Worm (Caenorhabditis elegans): ENCODE data around the gene F07H5.13.

The F07H5.13 gene

ce11 chrII:8784235-8784928 lies 6.0 kb upstream of the F07H5.13 start:
- no peak for TF ChIP-seq B0035.1 (tag; optimal IDR thresholded peaks at IDR 0.05)
- TF ChIP-seq F57C9.4 (tag; optimal IDR thresholded peaks at IDR 0.05), result no peak
- no peak for TF ChIP-seq mes-4 (tag; optimal IDR thresholded peaks at IDR 0.05)
- peak; percentile 24 for TF ChIP-seq ceh-27 (GFP tag; optimal IDR thresholded peaks at IDR 0.05)
- TF ChIP-seq zfh-2 (GFP tag; conservative IDR thresholded peaks at IDR 0.05), result peak; percentile 92
- peak; percentile 12 for TF ChIP-seq atf-7 (tag; optimal IDR thresholded peaks at IDR 0.05)
- TF ChIP-seq rec-8 (tag; optimal IDR thresholded peaks at IDR 0.05), result no peak
- no peak for TF ChIP-seq F23B12.7 (tag; optimal IDR thresholded peaks at IDR 0.05; ENCODE audit: insufficient read depth)
- no peak for TF ChIP-seq lsl-1 (GFP tag; optimal IDR thresholded peaks at IDR 0.05)
- no peak for TF ChIP-seq attf-6 (GFP tag; IDR thresholded peaks at IDR 0.05)
- TF ChIP-seq dpff-1 (tag; optimal IDR thresholded peaks at IDR 0.05), result no peak
- TF ChIP-seq egl-18 (GFP tag; IDR thresholded peaks at IDR 0.05), result no peak
- TF ChIP-seq ztf-6 (GFP tag; IDR thresholded peaks at IDR 0.05), result no peak
- TF ChIP-seq B0261.1 (tag; optimal IDR thresholded peaks at IDR 0.05), result no peak
- TF ChIP-seq madf-6 (GFP tag; IDR thresholded peaks at IDR 0.05), result no peak
- TF ChIP-seq hlh-26 (GFP tag; conservative IDR thresholded peaks at IDR 0.05), result no peak
- no peak for TF ChIP-seq unc-62 (GFP tag; optimal IDR thresholded peaks at IDR 0.05)
- no peak for TF ChIP-seq bed-2 (GFP tag; IDR thresholded peaks at IDR 0.05)
- TF ChIP-seq madf-10 (tag; optimal IDR thresholded peaks at IDR 0.05), result peak; percentile 88
- no peak for TF ChIP-seq dpl-1 (GFP tag; optimal IDR thresholded peaks at IDR 0.05)
- TF ChIP-seq F52B5.7 (tag; optimal IDR thresholded peaks at IDR 0.05), result no peak
- TF ChIP-seq nhr-27 (tag; optimal IDR thresholded peaks at IDR 0.05), result no peak
- no peak for TF ChIP-seq lin-54 (GFP tag; optimal IDR thresholded peaks at IDR 0.05)
- TF ChIP-seq fkh-3 (tag; optimal IDR thresholded peaks at IDR 0.05), result no peak
- no peak for TF ChIP-seq F49E8.2 (tag; optimal IDR thresholded peaks at IDR 0.05; ENCODE audit: insufficient read depth)
- TF ChIP-seq ets-4 (GFP tag; optimal IDR thresholded peaks at IDR 0.05), result no peak
- TF ChIP-seq repo-1 (tag; optimal IDR thresholded peaks at IDR 0.05), result no peak
- TF ChIP-seq egrh-3 (GFP tag; IDR thresholded peaks at IDR 0.05), result no peak
- no peak for TF ChIP-seq lsy-27 (tag; optimal IDR thresholded peaks at IDR 0.05; ENCODE audit: borderline replicate concordance, insufficient read depth)
- TF ChIP-seq ceh-40 (GFP tag; IDR thresholded peaks at IDR 0.05), result no peak
- peak; percentile 11 for TF ChIP-seq K12H6.12 (tag; optimal IDR thresholded peaks at IDR 0.05)
- TF ChIP-seq snpc-1.3 (tag; optimal IDR thresholded peaks at IDR 0.05; ENCODE audit: insufficient read depth), result no peak
- no peak for TF ChIP-seq F10E7.11 (tag; optimal IDR thresholded peaks at IDR 0.05)
- no peak for TF ChIP-seq snpc-3.4 (tag; optimal IDR thresholded peaks at IDR 0.05)
- TF ChIP-seq tlf-1 (GFP tag; optimal IDR thresholded peaks at IDR 0.05), result no peak
- TF ChIP-seq akir-1 (GFP tag; optimal IDR thresholded peaks at IDR 0.05), result no peak
- TF ChIP-seq lin-40 (tag; optimal IDR thresholded peaks at IDR 0.05), result peak; percentile 7
- TF ChIP-seq madf-8 (GFP tag; conservative IDR thresholded peaks at IDR 0.05), result no peak
- TF ChIP-seq Y79H2A.3 (GFP tag; conservative IDR thresholded peaks at IDR 0.05), result no peak
- TF ChIP-seq nfyb-1 (GFP tag; IDR thresholded peaks at IDR 0.05), result peak; percentile 61; the same call in 1 of the 2 replicates
- no peak for TF ChIP-seq F57A8.1 (GFP tag; optimal IDR thresholded peaks at IDR 0.05)
- no peak for TF ChIP-seq aptf-2 (GFP tag; conservative IDR thresholded peaks at IDR 0.05)
- TF ChIP-seq C17E4.6 (GFP tag; IDR thresholded peaks at IDR 0.05), result no peak
- TF ChIP-seq tbx-9 (tag; optimal IDR thresholded peaks at IDR 0.05; ENCODE audit: borderline replicate concordance), result no peak
- no peak for TF ChIP-seq bed-1 (GFP tag; IDR thresholded peaks at IDR 0.05)
- no peak for TF ChIP-seq ztf-3 (GFP tag; optimal IDR thresholded peaks at IDR 0.05)
- no peak for TF ChIP-seq lag-1 (GFP tag; IDR thresholded peaks at IDR 0.05)
